Fruit fly (Drosophila melanogaster) whole organism, embryonic: ENCODE measurements around the gene MFS9.
A peak's percentile ranks its signal among the peaks of the same experiment; 100 is the strongest.

Source experiments
- ATbp ChIP-seq: fragments of 200-800 bp; sonication (Bioruptor generic); optimal IDR thresholded peaks from 2 replicates; lab custom pipeline; 2017; ENCODE audit warnings: missing biosample characterization, mild to moderate bottlenecking, missing genetic modification characterization, missing genetic modification reagents
- Atf-2 ChIP-seq: fragments of 200-800 bp; sonication (Bioruptor generic); optimal IDR thresholded peaks from 2 replicates; lab custom pipeline; 2016; ENCODE audit warnings: missing biosample characterization, missing genetic modification characterization
- CG10274 ChIP-seq: fragments of 200-800 bp; sonication (Bioruptor generic); optimal IDR thresholded peaks from 3 replicates; lab custom pipeline; 2017; ENCODE audit warnings: missing biosample characterization, mild to moderate bottlenecking, missing genetic modification characterization
- CG12104 ChIP-seq: fragments of 200-800 bp; sonication (Bioruptor generic); optimal IDR thresholded peaks from 3 replicates; lab custom pipeline; 2016; ENCODE audit warnings: missing biosample characterization, missing genetic modification characterization
- CG13894 ChIP-seq: fragments of 200-800 bp; sonication (Bioruptor generic); optimal IDR thresholded peaks from 3 replicates; lab custom pipeline; 2018; ENCODE audit warnings: missing biosample characterization, mild to moderate bottlenecking, missing genetic modification characterization, moderate library complexity
- CG15514 ChIP-seq: fragments of 200-800 bp; sonication (Bioruptor generic); optimal IDR thresholded peaks from 3 replicates; lab custom pipeline; 2017; ENCODE audit warnings: missing biosample characterization, missing genetic modification characterization, mild to moderate bottlenecking, moderate library complexity, missing genetic modification reagents
- CG17328 ChIP-seq: fragments of 200-800 bp; sonication (Bioruptor generic); IDR thresholded peaks from 2 replicates; pipeline ENCODE4 v1.3.6; 2022; ENCODE audit warnings: missing biosample characterization, missing genetic modification characterization
- CG17359 ChIP-seq: fragments of 200-800 bp; sonication (Bioruptor generic); optimal IDR thresholded peaks from 3 replicates; lab custom pipeline; 2018; ENCODE audit warnings: missing biosample characterization, mild to moderate bottlenecking, missing genetic modification characterization, moderate library complexity
- CG18599 ChIP-seq: fragments of 200-800 bp; sonication (Bioruptor generic); optimal IDR thresholded peaks from 3 replicates; lab custom pipeline; 2017; ENCODE audit warnings: missing biosample characterization, missing genetic modification characterization, mild to moderate bottlenecking, moderate library complexity, missing genetic modification reagents
- CG2712 ChIP-seq: fragments of 200-800 bp; optimal IDR thresholded peaks from 3 replicates; lab custom pipeline; 2019; ENCODE audit warnings: missing biosample characterization, mild to moderate bottlenecking, missing genetic modification characterization, moderate library complexity
- CG31224 ChIP-seq: fragments of 200-800 bp; sonication (Bioruptor generic); IDR thresholded peaks from 2 replicates; pipeline ENCODE4 v1.3.6; 2022; ENCODE audit warnings: missing biosample characterization, missing genetic modification characterization
- CG32532 ChIP-seq: fragments of 200-800 bp; sonication (Bioruptor generic); IDR thresholded peaks from 2 replicates; pipeline ENCODE4 v1.3.6; 2022; ENCODE audit warnings: missing biosample characterization, missing genetic modification characterization
- CG3281 ChIP-seq: fragments of 200-800 bp; sonication (Bioruptor generic); optimal IDR thresholded peaks from 3 replicates; lab custom pipeline; 2017; ENCODE audit warnings: missing biosample characterization, mild to moderate bottlenecking, missing genetic modification characterization
- CG33557 ChIP-seq: fragments of 200-800 bp; sonication (Bioruptor generic); optimal IDR thresholded peaks from 2 replicates; lab custom pipeline; 2019; ENCODE audit warnings: missing biosample characterization, mild to moderate bottlenecking, missing genetic modification characterization, moderate library complexity
- CG3838 ChIP-seq: fragments of 200-800 bp; sonication (Bioruptor generic); optimal IDR thresholded peaks from 3 replicates; lab custom pipeline; 2016; ENCODE audit warnings: missing biosample characterization, missing genetic modification characterization
- CG4282 ChIP-seq: fragments of 200-800 bp; sonication (Bioruptor generic); optimal IDR thresholded peaks from 2 replicates; lab custom pipeline; 2016; ENCODE audit warnings: missing biosample characterization, missing genetic modification characterization
- CG43689 ChIP-seq: fragments of 200-800 bp; sonication (Bioruptor generic); IDR thresholded peaks from 2 replicates; pipeline ENCODE4 v1.3.6; 2022; ENCODE audit warnings: missing biosample characterization, missing genetic modification characterization
- CG4617 ChIP-seq: fragments of 200-800 bp; sonication (Bioruptor generic); optimal IDR thresholded peaks from 3 replicates; lab custom pipeline; 2016; ENCODE audit warnings: missing biosample characterization, missing genetic modification characterization, borderline replicate concordance
- CG7556 ChIP-seq: fragments of 200-800 bp; sonication (Bioruptor generic); optimal IDR thresholded peaks from 2 replicates; lab custom pipeline; 2017; ENCODE audit warnings: missing biosample characterization, mild to moderate bottlenecking, missing genetic modification characterization
- CG7786 ChIP-seq: fragments of 200-800 bp; sonication (Bioruptor generic); optimal IDR thresholded peaks from 2 replicates; lab custom pipeline; 2016; ENCODE audit warnings: missing biosample characterization, missing genetic modification characterization
- CG8281 ChIP-seq: fragments of 200-800 bp; sonication (Bioruptor generic); optimal IDR thresholded peaks from 2 replicates; lab custom pipeline; 2018; ENCODE audit warnings: missing biosample characterization, mild to moderate bottlenecking, missing genetic modification characterization, moderate library complexity
- Dad ChIP-seq: fragments of 200-800 bp; sonication (Bioruptor generic); optimal IDR thresholded peaks from 3 replicates; lab custom pipeline; 2016; ENCODE audit warnings: missing biosample characterization, missing genetic modification characterization
- Dref ChIP-seq: fragments of 200-800 bp; sonication (Bioruptor generic); IDR thresholded peaks from 2 replicates; pipeline ENCODE4 v1.3.6; 2022; ENCODE audit warnings: missing biosample characterization, missing genetic modification characterization
- E2f1 ChIP-seq: fragments of 200-800 bp; sonication (Bioruptor generic); IDR thresholded peaks from 2 replicates; pipeline ENCODE4 v1.3.6; 2022; ENCODE audit warnings: missing biosample characterization, missing genetic modification characterization
- E2f2 ChIP-seq: fragments of 200-800 bp; sonication (Bioruptor generic); IDR thresholded peaks from 2 replicates; pipeline ENCODE4 v1.3.6; 2022; ENCODE audit warnings: missing biosample characterization, missing genetic modification characterization
- Elba2 ChIP-seq: fragments of 200-800 bp; sonication (Bioruptor generic); optimal IDR thresholded peaks from 3 replicates; lab custom pipeline; 2016; ENCODE audit warnings: missing biosample characterization, missing genetic modification characterization
- NK7.1 ChIP-seq: fragments of 200-800 bp; sonication (Bioruptor generic); optimal IDR thresholded peaks from 3 replicates; lab custom pipeline; 2016; ENCODE audit warnings: missing biosample characterization, missing genetic modification characterization
- Neu2 ChIP-seq: fragments of 200-800 bp; sonication (Bioruptor generic); optimal IDR thresholded peaks from 3 replicates; lab custom pipeline; 2016; ENCODE audit warnings: missing biosample characterization, missing genetic modification characterization, borderline replicate concordance
- YL-1 ChIP-seq: fragments of 200-800 bp; sonication (Bioruptor generic); optimal IDR thresholded peaks from 3 replicates; lab custom pipeline; 2017; ENCODE audit warnings: missing biosample characterization, mild to moderate bottlenecking, missing genetic modification characterization
- ara ChIP-seq: fragments of 200-800 bp; sonication (Bioruptor generic); IDR thresholded peaks from 2 replicates; pipeline ENCODE4 v1.3.6; 2022; ENCODE audit warnings: missing biosample characterization, missing genetic modification characterization
- corto ChIP-seq: fragments of 200-800 bp; sonication (Bioruptor generic); optimal IDR thresholded peaks from 2 replicates; lab custom pipeline; 2016; ENCODE audit warnings: missing biosample characterization, mild to moderate bottlenecking, missing genetic modification characterization, moderate library complexity
- crc ChIP-seq: fragments of 200-800 bp; sonication (Bioruptor generic); optimal IDR thresholded peaks from 2 replicates; lab custom pipeline; 2016; ENCODE audit warnings: missing biosample characterization, missing genetic modification characterization
- croc ChIP-seq: fragments of 200-800 bp; sonication (Bioruptor generic); conservative IDR thresholded peaks from 3 replicates; pipeline ENCODE4 v1.3.6; 2022; ENCODE audit warnings: missing biosample characterization, missing genetic modification characterization
- cwo ChIP-seq: fragments of 200-800 bp; sonication (Bioruptor generic); optimal IDR thresholded peaks from 3 replicates; lab custom pipeline; 2017; ENCODE audit warnings: missing biosample characterization, missing genetic modification characterization, mild to moderate bottlenecking, moderate library complexity, missing genetic modification reagents
- dmrt99B ChIP-seq: fragments of 200-800 bp; sonication (Bioruptor generic); optimal IDR thresholded peaks from 2 replicates; lab custom pipeline; 2018; ENCODE audit warnings: missing biosample characterization, mild to moderate bottlenecking, missing genetic modification characterization, moderate library complexity
- fd3F ChIP-seq: fragments of 200-800 bp; sonication (Bioruptor generic); optimal IDR thresholded peaks from 2 replicates; lab custom pipeline; 2018; ENCODE audit warnings: missing biosample characterization, mild to moderate bottlenecking, missing genetic modification characterization, moderate library complexity
- fu2 ChIP-seq: fragments of 200-800 bp; sonication (Bioruptor generic); optimal IDR thresholded peaks from 2 replicates; lab custom pipeline; 2016; ENCODE audit warnings: missing biosample characterization, missing genetic modification characterization
- her ChIP-seq: fragments of 200-800 bp; sonication (Bioruptor generic); optimal IDR thresholded peaks from 2 replicates; lab custom pipeline; 2016; ENCODE audit warnings: missing biosample characterization, missing genetic modification characterization
- jigr1 ChIP-seq: fragments of 200-800 bp; sonication (Bioruptor generic); IDR thresholded peaks from 3 replicates; pipeline ENCODE4 v1.3.6; 2022; ENCODE audit warnings: missing biosample characterization, missing genetic modification characterization
- lmd ChIP-seq: fragments of 200-800 bp; sonication (Bioruptor generic); IDR thresholded peaks from 2 replicates; pipeline ENCODE4 v1.3.6; 2022; ENCODE audit warnings: missing biosample characterization, missing genetic modification characterization
- mirr ChIP-seq: fragments of 200-800 bp; sonication (Bioruptor generic); optimal IDR thresholded peaks from 3 replicates; lab custom pipeline; 2018; ENCODE audit warnings: missing biosample characterization, mild to moderate bottlenecking, missing genetic modification characterization
- nerfin-1 ChIP-seq: fragments of 200-800 bp; sonication (Bioruptor generic); optimal IDR thresholded peaks from 3 replicates; lab custom pipeline; 2019; ENCODE audit warnings: missing biosample characterization, mild to moderate bottlenecking, missing genetic modification characterization, moderate library complexity
- nerfin-2 ChIP-seq: fragments of 200-800 bp; sonication (Bioruptor generic); IDR thresholded peaks from 2 replicates; pipeline ENCODE4 v1.3.6; 2022; ENCODE audit warnings: missing biosample characterization, missing genetic modification characterization; ENCODE audit not compliant: partially characterized antibody
- org-1 ChIP-seq: fragments of 200-800 bp; sonication (Bioruptor generic); optimal IDR thresholded peaks from 2 replicates; lab custom pipeline; 2017; ENCODE audit warnings: missing biosample characterization, missing genetic modification characterization
- p53 ChIP-seq: fragments of 200-800 bp; sonication (Bioruptor generic); optimal IDR thresholded peaks from 2 replicates; lab custom pipeline; 2016; ENCODE audit warnings: missing biosample characterization, missing genetic modification characterization
- repo ChIP-seq: fragments of 200-800 bp; sonication (Bioruptor generic); optimal IDR thresholded peaks from 2 replicates; lab custom pipeline; 2016; ENCODE audit warnings: missing biosample characterization, missing genetic modification characterization
- row ChIP-seq: fragments of 200-800 bp; sonication (Bioruptor generic); IDR thresholded peaks from 3 replicates; pipeline ENCODE4 v1.3.6; 2022; ENCODE audit warnings: missing biosample characterization, missing genetic modification characterization
- scrt ChIP-seq: fragments of 200-800 bp; sonication (Bioruptor generic); optimal IDR thresholded peaks from 2 replicates; lab custom pipeline; 2018; ENCODE audit warnings: missing biosample characterization, mild to moderate bottlenecking, missing genetic modification characterization, moderate library complexity
- stc ChIP-seq: fragments of 200-800 bp; sonication (Bioruptor generic); IDR thresholded peaks from 2 replicates; pipeline ENCODE4 v1.3.6; 2022; ENCODE audit warnings: missing biosample characterization, missing genetic modification characterization
- ttk ChIP-seq: fragments of 200-800 bp; sonication (Bioruptor generic); IDR thresholded peaks from 2 replicates; pipeline ENCODE4 v2.1.2; 2022; ENCODE audit warnings: missing biosample characterization, missing genetic modification characterization
- vnd ChIP-seq: fragments of 200-800 bp; sonication (Bioruptor generic); IDR thresholded peaks from 3 replicates; pipeline ENCODE4 v1.3.6; 2022; ENCODE audit warnings: missing biosample characterization, missing genetic modification characterization; ENCODE audit not compliant: partially characterized antibody
- zfh2 ChIP-seq: fragments of 200-800 bp; sonication (Bioruptor generic); optimal IDR thresholded peaks from 2 replicates; lab custom pipeline; 2016; ENCODE audit warnings: missing biosample characterization, missing genetic modification characterization

The MFS9 gene

dm6 chr3R:20552093-20552492 lies 39.8 kb upstream of the MFS9 start, which contains the start of gene Stat92E (continued):
- TF ChIP-seq org-1 (GFP tag; lab: Kevin White, UChicago) (no peak), nerfin-2 (GFP tag; lab: Robert Waterston, UW) (peak; percentile 33; the same call in 1 of the 2 replicates), croc (GFP tag; lab: Robert Waterston, UW) (no peak), YL-1 (GFP tag; lab: Kevin White, UChicago) (no peak), NK7.1 (GFP tag; lab: Kevin White, UChicago) (no peak), Dad (GFP tag; lab: Kevin White, UChicago) (no peak), fu2 (no peak), E2f2 (GFP tag; lab: Robert Waterston, UW) (peak; percentile 96), vnd (GFP tag; lab: Robert Waterston, UW) (peak; percentile 21; the same call in 1 of the 3 replicates), CG32532 (GFP tag; lab: Robert Waterston, UW) (no peak), Dref (GFP tag; lab: Robert Waterston, UW) (peak; percentile 83), CG4282 (GFP tag; lab: Kevin White, UChicago) (no peak), CG12104 (GFP tag; lab: Kevin White, UChicago) (no peak), corto (no peak), dmrt99B (tag; lab: Kevin White, UChicago) (no peak), jigr1 (GFP tag; lab: Robert Waterston, UW) (no peak), lmd (GFP tag; lab: Robert Waterston, UW) (no peak), CG13894 (tag; lab: Kevin White, UChicago) (no peak), CG10274 (no peak), ttk (GFP tag; lab: Robert Waterston, UW) (no peak), p53 (GFP tag; lab: Kevin White, UChicago) (no peak), mirr (no peak), CG3838 (GFP tag; lab: Kevin White, UChicago) (no peak), scrt (GFP tag; lab: Kevin White, UChicago) (no peak), repo (no peak), ara (no peak), fd3F (GFP tag; lab: Kevin White, UChicago) (no peak), CG7556 (GFP tag; lab: Kevin White, UChicago) (no peak), nerfin-1 (tag; lab: Kevin White, UChicago) (no peak), CG2712 (tag; lab: Kevin White, UChicago) (no peak), CG3281 (GFP tag; lab: Kevin White, UChicago) (no peak), Atf-2 (GFP tag; lab: Kevin White, UChicago) (no peak), cwo (GFP tag; lab: Kevin White, UChicago) (no peak), CG18599 (no peak), CG7786 (no peak), her (no peak), ATbp (GFP tag; lab: Kevin White, UChicago) (no peak), row (GFP tag; lab: Robert Waterston, UW) (no peak), CG43689 (GFP tag; lab: Robert Waterston, UW) (no peak), crc (GFP tag; lab: Kevin White, UChicago) (no peak), Elba2 (GFP tag; lab: Kevin White, UChicago) (no peak), zfh2 (GFP tag; lab: Kevin White, UChicago) (no peak), CG4617 (peak; percentile 42), CG31224 (GFP tag; lab: Robert Waterston, UW) (no peak), Neu2 (GFP tag; lab: Kevin White, UChicago) (no peak), CG17328 (GFP tag; lab: Robert Waterston, UW) (no peak), E2f1 (no peak), CG17359 (tag; lab: Kevin White, UChicago) (no peak), stc (GFP tag; lab: Robert Waterston, UW) (no peak), CG15514 (GFP tag; lab: Kevin White, UChicago) (peak; percentile 14), CG33557 (GFP tag; lab: Kevin White, UChicago) (no peak), CG8281 (tag; lab: Kevin White, UChicago) (no peak)
